Fruit fly (Drosophila melanogaster) whole organism, embryonic: ENCODE measurements around the gene brv3.

Experiments
- B-H2 ChIP-seq: fragments of 200-800 bp; sonication (Bioruptor generic); optimal IDR thresholded peaks from 2 replicates; lab custom pipeline; 2018; ENCODE audit warnings: missing biosample characterization, mild to moderate bottlenecking, missing genetic modification characterization
- BtbVII ChIP-seq: fragments of 200-800 bp; sonication (Bioruptor generic); optimal IDR thresholded peaks from 3 replicates; lab custom pipeline; 2017; ENCODE audit warnings: missing biosample characterization, mild to moderate bottlenecking, missing genetic modification characterization
- Bteb2 ChIP-seq: fragments of 200-800 bp; sonication (Bioruptor generic); optimal IDR thresholded peaks from 2 replicates; lab custom pipeline; 2016; ENCODE audit warnings: missing biosample characterization, missing genetic modification characterization
- CG11695 ChIP-seq: fragments of 200-800 bp; sonication (Bioruptor generic); IDR thresholded peaks from 3 replicates; pipeline ENCODE4 v1.3.6; 2022; ENCODE audit warnings: missing biosample characterization, missing genetic modification characterization
- CG13123 ChIP-seq: fragments of 200-800 bp; sonication (Bioruptor generic); optimal IDR thresholded peaks from 2 replicates; lab custom pipeline; 2016; ENCODE audit warnings: missing biosample characterization, missing genetic modification characterization
- CG15269 ChIP-seq: fragments of 200-800 bp; sonication (Bioruptor generic); optimal IDR thresholded peaks from 2 replicates; lab custom pipeline; 2018; ENCODE audit warnings: missing biosample characterization, mild to moderate bottlenecking, missing genetic modification characterization, moderate library complexity
- CG15514 ChIP-seq: fragments of 200-800 bp; sonication (Bioruptor generic); optimal IDR thresholded peaks from 3 replicates; lab custom pipeline; 2017; ENCODE audit warnings: missing biosample characterization, missing genetic modification characterization, mild to moderate bottlenecking, moderate library complexity, missing genetic modification reagents
- CG1603 ChIP-seq: fragments of 200-800 bp; sonication (Bioruptor generic); optimal IDR thresholded peaks from 2 replicates; lab custom pipeline; 2019; ENCODE audit warnings: missing biosample characterization, mild to moderate bottlenecking, missing genetic modification characterization, moderate library complexity
- CG2889 ChIP-seq: fragments of 200-800 bp; sonication (Bioruptor generic); IDR thresholded peaks from 3 replicates; pipeline ENCODE4 v1.3.6; 2022; ENCODE audit warnings: missing biosample characterization, missing genetic modification characterization
- CG3065 ChIP-seq: fragments of 200-800 bp; sonication (Bioruptor generic); optimal IDR thresholded peaks from 2 replicates; lab custom pipeline; 2016; ENCODE audit warnings: missing biosample characterization, missing genetic modification characterization
- CG3163 ChIP-seq: fragments of 200-800 bp; sonication (Bioruptor generic); optimal IDR thresholded peaks from 3 replicates; lab custom pipeline; 2016; ENCODE audit warnings: missing biosample characterization, missing genetic modification characterization
- CG33557 ChIP-seq: fragments of 200-800 bp; sonication (Bioruptor generic); optimal IDR thresholded peaks from 2 replicates; lab custom pipeline; 2019; ENCODE audit warnings: missing biosample characterization, mild to moderate bottlenecking, missing genetic modification characterization, moderate library complexity
- CG4328 ChIP-seq: fragments of 200-800 bp; sonication (Bioruptor generic); optimal IDR thresholded peaks from 3 replicates; lab custom pipeline; 2017; ENCODE audit warnings: missing biosample characterization, missing genetic modification reagents, missing genetic modification characterization
- CG6254 ChIP-seq: fragments of 200-800 bp; sonication (Bioruptor generic); optimal IDR thresholded peaks from 3 replicates; lab custom pipeline; 2017; ENCODE audit warnings: mild to moderate bottlenecking, missing biosample characterization, missing genetic modification reagents, missing genetic modification characterization
- CG6272 ChIP-seq: fragments of 200-800 bp; sonication (Bioruptor generic); IDR thresholded peaks from 2 replicates; pipeline ENCODE4 v1.3.6; 2022; ENCODE audit warnings: missing biosample characterization, missing genetic modification characterization
- CG8281 ChIP-seq: fragments of 200-800 bp; sonication (Bioruptor generic); optimal IDR thresholded peaks from 2 replicates; lab custom pipeline; 2018; ENCODE audit warnings: missing biosample characterization, mild to moderate bottlenecking, missing genetic modification characterization, moderate library complexity
- CrebB ChIP-seq: fragments of 200-800 bp; sonication (Bioruptor generic); optimal IDR thresholded peaks from 3 replicates; lab custom pipeline; 2018; ENCODE audit warnings: missing biosample characterization, mild to moderate bottlenecking, missing genetic modification characterization
- Doc3 ChIP-seq: fragments of 200-800 bp; sonication (Bioruptor generic); IDR thresholded peaks from 3 replicates; pipeline ENCODE4 v1.3.6; 2022; ENCODE audit warnings: missing biosample characterization, missing genetic modification characterization; ENCODE audit not compliant: partially characterized antibody
- GATAe ChIP-seq: fragments of 200-800 bp; sonication (Bioruptor generic); conservative IDR thresholded peaks from 2 replicates; pipeline ENCODE4 v1.3.6; 2022; ENCODE audit warnings: missing biosample characterization, missing genetic modification characterization
- Hand ChIP-seq: fragments of 200-800 bp; sonication (Bioruptor generic); optimal IDR thresholded peaks from 2 replicates; lab custom pipeline; 2017; ENCODE audit warnings: mild to moderate bottlenecking, missing biosample characterization, missing genetic modification reagents, missing genetic modification characterization
- Hmx ChIP-seq: fragments of 200-800 bp; sonication (Bioruptor generic); optimal IDR thresholded peaks from 2 replicates; lab custom pipeline; 2016; ENCODE audit warnings: missing biosample characterization, missing genetic modification characterization
- Hr39 ChIP-seq: fragments of >200 bp; optimal IDR thresholded peaks from 2 replicates; lab custom pipeline; 2017
- NK7.1 ChIP-seq: fragments of 200-800 bp; sonication (Bioruptor generic); optimal IDR thresholded peaks from 3 replicates; lab custom pipeline; 2016; ENCODE audit warnings: missing biosample characterization, missing genetic modification characterization
- Nf-YC ChIP-seq: fragments of 200-800 bp; optimal IDR thresholded peaks from 3 replicates; lab custom pipeline; 2019; ENCODE audit warnings: missing biosample characterization, mild to moderate bottlenecking, missing genetic modification characterization, moderate library complexity
- Oaz ChIP-seq: fragments of 200-800 bp; sonication (Bioruptor generic); IDR thresholded peaks from 2 replicates; pipeline ENCODE4 v1.3.6; 2022; ENCODE audit warnings: missing biosample characterization, missing genetic modification characterization
- Opbp ChIP-seq: fragments of 200-800 bp; sonication (Bioruptor generic); IDR thresholded peaks from 3 replicates; pipeline ENCODE4 v1.3.6; 2022; ENCODE audit warnings: missing biosample characterization, missing genetic modification characterization; ENCODE audit not compliant: partially characterized antibody
- Ptx1 ChIP-seq: fragments of 200-800 bp; sonication (Bioruptor generic); IDR thresholded peaks from 2 replicates; pipeline ENCODE4 v1.3.6; 2022; ENCODE audit warnings: missing biosample characterization, missing genetic modification characterization
- Six4 ChIP-seq: fragments of 200-800 bp; sonication (Bioruptor generic); optimal IDR thresholded peaks from 2 replicates; lab custom pipeline; 2016; ENCODE audit warnings: missing biosample characterization, missing genetic modification characterization
- ems ChIP-seq: fragments of 200-800 bp; sonication (Bioruptor generic); optimal IDR thresholded peaks from 3 replicates; lab custom pipeline; 2016; ENCODE audit warnings: missing biosample characterization, missing genetic modification characterization
- esg ChIP-seq: fragments of 200-800 bp; sonication (Bioruptor generic); conservative IDR thresholded peaks from 2 replicates; pipeline ENCODE4 v1.3.6; 2022; ENCODE audit warnings: missing biosample characterization, missing genetic modification characterization
- fd3F ChIP-seq: fragments of 200-800 bp; sonication (Bioruptor generic); optimal IDR thresholded peaks from 2 replicates; lab custom pipeline; 2018; ENCODE audit warnings: missing biosample characterization, mild to moderate bottlenecking, missing genetic modification characterization, moderate library complexity
- run ChIP-seq: fragments of 200-800 bp; sonication (Bioruptor generic); optimal IDR thresholded peaks from 3 replicates; lab custom pipeline; 2018; ENCODE audit warnings: missing biosample characterization, mild to moderate bottlenecking, missing genetic modification characterization
- sc ChIP-seq, 3 experiments: fragments of >200 bp in 2 of 3; fragments of 200-800 bp in 1 of 3; sonication (Bioruptor generic) in 1 of 3; optimal IDR thresholded peaks; 2 replicates in 2 of 3; 3 replicates in 1 of 3; lab custom pipeline; 2017; ENCODE audit warnings: mild to moderate bottlenecking in 1 of 3, missing biosample characterization in 1 of 3, missing genetic modification characterization in 1 of 3, missing genetic modification reagents in 1 of 3
- seq ChIP-seq: fragments of 200-800 bp; sonication (Bioruptor generic); IDR thresholded peaks from 2 replicates; pipeline ENCODE4 v1.3.6; 2022; ENCODE audit warnings: missing biosample characterization, missing genetic modification characterization
- slp2 ChIP-seq: fragments of 200-800 bp; sonication (Bioruptor generic); optimal IDR thresholded peaks from 2 replicates; lab custom pipeline; 2016; ENCODE audit warnings: missing biosample characterization, missing genetic modification characterization
- sob ChIP-seq: fragments of 200-800 bp; sonication (Bioruptor generic); IDR thresholded peaks from 2 replicates; pipeline ENCODE4 v1.3.6; 2022; ENCODE audit warnings: missing biosample characterization, missing genetic modification characterization
- ssp ChIP-seq: fragments of 200-800 bp; sonication (Bioruptor generic); IDR thresholded peaks from 2 replicates; pipeline ENCODE4 v1.3.6; 2022; ENCODE audit warnings: missing biosample characterization, missing genetic modification characterization
- tup ChIP-seq: fragments of 200-800 bp; sonication (Bioruptor generic); optimal IDR thresholded peaks from 2 replicates; lab custom pipeline; 2016; ENCODE audit warnings: missing biosample characterization, mild to moderate bottlenecking, missing genetic modification characterization, moderate library complexity
- vnd ChIP-seq: fragments of 200-800 bp; sonication (Bioruptor generic); IDR thresholded peaks from 3 replicates; pipeline ENCODE4 v1.3.6; 2022; ENCODE audit warnings: missing biosample characterization, missing genetic modification characterization; ENCODE audit not compliant: partially characterized antibody

brv3 gene

DNA sequence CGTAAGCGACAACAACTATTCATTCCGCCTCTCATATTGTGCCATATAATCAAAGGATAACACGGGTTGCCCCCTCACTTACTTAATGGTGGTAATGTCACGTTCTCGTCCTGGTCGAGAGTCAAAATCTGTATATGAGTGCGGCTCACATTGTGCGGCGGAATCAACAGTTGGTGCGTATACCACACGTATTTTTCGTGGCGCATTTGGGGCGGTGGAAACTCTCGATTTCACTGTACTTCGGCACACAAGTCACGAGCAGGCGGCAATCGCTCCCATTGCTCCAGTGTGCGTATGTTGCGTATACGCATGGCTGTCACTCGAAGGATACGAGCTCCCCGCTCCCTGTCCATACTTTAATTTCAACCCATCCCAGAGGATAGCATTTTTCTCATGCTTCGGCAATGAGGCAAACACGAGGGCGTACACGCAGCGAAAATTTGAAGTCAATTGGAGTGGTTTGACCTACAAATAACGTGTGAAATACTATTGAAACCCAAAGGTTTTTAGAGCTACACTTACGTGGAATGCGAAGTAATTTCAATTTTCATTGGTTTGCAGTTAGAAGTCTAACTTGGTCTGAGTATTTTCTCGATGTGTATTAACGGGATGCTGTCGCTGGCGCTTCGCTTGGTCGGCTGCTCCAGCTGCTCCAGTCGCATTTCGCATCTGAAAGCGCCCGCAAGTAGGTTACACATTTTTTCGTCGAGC is 42.4 kb downstream of the brv3 start (continued):
- TF ChIP-seq BtbVII (GFP tag; lab: Kevin White, UChicago) (peak; percentile 80), Hr39 (lab: Kevin White, UChicago) (no peak), Opbp (no peak), ems (GFP tag; lab: Kevin White, UChicago) (peak; percentile 82), fd3F (peak; percentile 58), CG6254 (GFP tag; lab: Kevin White, UChicago) (peak; percentile 5), NK7.1 (peak; percentile 74), Doc3 (GFP tag; lab: Robert Waterston, UW) (no peak), sc (optimal IDR thresholded peaks at IDR 0.05; lab: Kevin White, UChicago) (no peak), sc (GFP tag; optimal IDR thresholded peaks at IDR 0.05; lab: Kevin White, UChicago) (no peak), esg (GFP tag; lab: Robert Waterston, UW) (peak; percentile 79), tup (GFP tag; lab: Kevin White, UChicago) (peak; percentile 54), CG8281 (tag; lab: Kevin White, UChicago) (peak; percentile 19), CG11695 (peak; percentile 81; the same call in 2 of the 3 replicates), CG15514 (GFP tag; lab: Kevin White, UChicago) (peak; percentile 79), slp2 (peak; percentile 60), Oaz (peak; percentile 75; the same call in 1 of the 2 replicates), ssp (peak; percentile 65), CG15269 (peak; percentile 72), seq (GFP tag; lab: Robert Waterston, UW) (peak; percentile 80), GATAe (peak; percentile 42; the same call in 1 of the 2 replicates), CG6272 (GFP tag; lab: Robert Waterston, UW) (peak; percentile 53; the same call in 1 of the 2 replicates), CG3163 (GFP tag; lab: Kevin White, UChicago) (peak; percentile 43), CG13123 (GFP tag; lab: Kevin White, UChicago) (peak; percentile 35), CG1603 (tag; lab: Kevin White, UChicago) (peak; percentile 78), CG3065 (GFP tag; lab: Kevin White, UChicago) (no peak), Bteb2 (peak; percentile 78), vnd (GFP tag; lab: Robert Waterston, UW) (no peak), Nf-YC (tag; lab: Kevin White, UChicago) (peak; percentile 39), sob (GFP tag; lab: Robert Waterston, UW) (peak; percentile 79), Hand (peak; percentile 79), run (no peak), CG2889 (GFP tag; lab: Robert Waterston, UW) (peak; percentile 76; the same call in 1 of the 3 replicates), CG4328 (GFP tag; lab: Kevin White, UChicago) (peak; percentile 27), Ptx1 (GFP tag; lab: Robert Waterston, UW) (peak; percentile 83), CG33557 (no peak), Hmx (GFP tag; lab: Kevin White, UChicago) (no peak), CrebB (peak; percentile 33), B-H2 (GFP tag; lab: Kevin White, UChicago) (peak; percentile 13), Six4 (GFP tag; lab: Kevin White, UChicago) (peak; percentile 41)
